Worm (Caenorhabditis elegans): ENCODE measurements around the gene C14A6.6.
"Not testable (repeated sequence)": the region's sequence is repeated elsewhere in the genome, so short reads cannot be mapped to it uniquely, and the experiment has no call there.

The C14A6.6 gene

DNA sequence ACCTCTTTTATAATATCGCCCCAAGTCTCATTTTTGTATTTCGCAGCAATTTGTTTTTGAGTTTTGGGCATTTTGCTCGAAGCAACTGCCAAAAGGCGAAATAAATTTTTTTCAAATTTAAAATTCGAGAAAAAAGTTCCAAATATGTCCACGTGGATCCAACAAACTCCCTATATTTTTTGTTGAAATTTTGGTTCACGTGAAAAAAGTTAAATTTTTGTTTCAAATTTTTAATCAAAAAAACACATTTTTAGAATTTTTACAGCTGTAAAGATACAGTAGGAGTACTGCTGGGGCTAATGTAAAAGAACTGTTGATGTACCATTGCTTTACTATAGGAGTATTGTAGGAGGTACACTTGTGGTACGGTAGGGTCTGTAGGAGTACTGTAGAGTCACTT lies at the start of gene C14A6.6:
TSS of gene C14A6.6 (minus strand) at position 101 of the 400 bp plus-strand sequence.
- TF ChIP-seq mec-3 (tag; optimal IDR thresholded peaks at IDR 0.05; ENCODE audit: borderline replicate concordance) (no peak), gmeb-2 (tag; optimal IDR thresholded peaks at IDR 0.05) (no peak), hlh-6 (tag; optimal IDR thresholded peaks at IDR 0.05) (no peak), ceh-19 (GFP tag; optimal IDR thresholded peaks at IDR 0.05) (no peak), unc-86 (tag; optimal IDR thresholded peaks at IDR 0.05) (no peak), pha-4 (tag; optimal IDR thresholded peaks at IDR 0.05) (no peak), fkh-6 (tag; optimal IDR thresholded peaks at IDR 0.05) (no peak), hlh-8 (tag; optimal IDR thresholded peaks at IDR 0.05) (no peak), tbx-2 (tag; optimal IDR thresholded peaks at IDR 0.05) (no peak), elt-2 (tag; optimal IDR thresholded peaks at IDR 0.05) (no peak), T23F11.4 (GFP tag; optimal IDR thresholded peaks at IDR 0.05) (no peak), unc-3 (GFP tag; conservative IDR thresholded peaks at IDR 0.05) (no peak), unc-3 (tag; optimal IDR thresholded peaks at IDR 0.05) (no peak), che-1 (tag; optimal IDR thresholded peaks at IDR 0.05) (no peak), pha-2 (tag; optimal IDR thresholded peaks at IDR 0.05) (no peak), ceh-22 (tag; optimal IDR thresholded peaks at IDR 0.05) (no peak)

ce11 chrV:18216784-18217183 lies 49.7 kb upstream of the C14A6.6 start, which contains the start of gene F16H6.9:
Gene F16H6.9, plus strand, starts transcription at chrV:18217084.
- TF ChIP-seq ceh-45 (GFP tag; IDR thresholded peaks at IDR 0.05); syd-9 (tag; optimal IDR thresholded peaks at IDR 0.05); ceh-6 (GFP tag; optimal IDR thresholded peaks at IDR 0.05): not testable (repeated sequence)

- not testable (repeated sequence) for TF ChIP-seq ceh-30 (tag; optimal IDR thresholded peaks at IDR 0.05); K09A11.1 (tag; optimal IDR thresholded peaks at IDR 0.05; ENCODE audit: insufficient read depth); ets-4 (tag; optimal IDR thresholded peaks at IDR 0.05)
These were observed 49.1 kb upstream of the C14A6.6 start, which contains the start of gene F16H6.8 for ce11 chrV:18216175-18216574. Gene F16H6.8, minus strand, starts transcription at chrV:18216275.

- TF ChIP-seq hlh-15 (tag; optimal IDR thresholded peaks at IDR 0.05) (no peak), T23F11.4 (GFP tag; optimal IDR thresholded peaks at IDR 0.05) (no peak), ztf-16 (tag; optimal IDR thresholded peaks at IDR 0.05) (no peak), ceh-14 (tag; optimal IDR thresholded peaks at IDR 0.05) (no peak), dmd-4 (tag; optimal IDR thresholded peaks at IDR 0.05; ENCODE audit: borderline replicate concordance) (no peak), sdc-2 (tag; optimal IDR thresholded peaks at IDR 0.05) (no peak), tbx-7 (tag; optimal IDR thresholded peaks at IDR 0.05) (no peak), hlh-8 (tag; optimal IDR thresholded peaks at IDR 0.05) (no peak), sox-4 (tag; optimal IDR thresholded peaks at IDR 0.05) (no peak), unc-42 (tag; optimal IDR thresholded peaks at IDR 0.05) (no peak), nhr-232 (tag; optimal IDR thresholded peaks at IDR 0.05) (no peak), hlh-30 (tag; optimal IDR thresholded peaks at IDR 0.05; ENCODE audit: insufficient read depth) (no peak), ceh-22 (tag; optimal IDR thresholded peaks at IDR 0.05) (no peak), mec-3 (tag; optimal IDR thresholded peaks at IDR 0.05; ENCODE audit: borderline replicate concordance) (no peak), C38D4.7 (GFP tag; optimal IDR thresholded peaks at IDR 0.05) (no peak)
These were observed 45.8 kb upstream of the C14A6.6 start for ce11 chrV:18212848-18213247.

DNA sequence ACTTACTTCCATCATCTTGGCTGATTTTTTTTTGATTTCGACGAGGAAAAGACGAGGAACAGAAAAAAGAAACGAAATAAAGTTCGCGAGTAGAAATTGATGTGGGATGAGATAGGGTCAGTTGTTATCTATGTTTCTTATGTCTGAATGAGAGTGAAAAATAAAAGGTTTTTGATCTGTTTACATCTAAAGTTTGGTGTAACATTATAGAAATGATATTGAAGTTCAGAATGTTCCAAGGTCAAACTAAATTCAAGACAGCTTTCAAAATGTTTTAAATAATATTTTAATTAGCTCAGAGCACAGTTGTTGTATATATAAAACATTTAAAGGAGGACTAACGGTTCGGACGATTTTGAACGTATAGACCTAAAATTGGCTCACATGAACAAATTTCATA lies 42.0 kb upstream of the C14A6.6 start, which contains the start of gene F16H6.7:
TSS of gene F16H6.7 (minus strand) at position 101 of the 400 bp plus-strand sequence.
- TF ChIP-seq unc-86 (tag; optimal IDR thresholded peaks at IDR 0.05): no peak
- TF ChIP-seq unc-3 (GFP tag; conservative IDR thresholded peaks at IDR 0.05): no peak
- TF ChIP-seq unc-3 (tag; optimal IDR thresholded peaks at IDR 0.05): no peak
- no peak for TF ChIP-seq ets-4 (tag; optimal IDR thresholded peaks at IDR 0.05)
- TF ChIP-seq K02D7.2 (tag; optimal IDR thresholded peaks at IDR 0.05): no peak
- no peak for TF ChIP-seq ceh-9 (tag; optimal IDR thresholded peaks at IDR 0.05)
- TF ChIP-seq hlh-6 (tag; optimal IDR thresholded peaks at IDR 0.05): no peak
- no peak for TF ChIP-seq sox-2 (GFP tag; IDR thresholded peaks at IDR 0.05)
- TF ChIP-seq F13H6.1 (tag; optimal IDR thresholded peaks at IDR 0.05): no peak
- no peak for TF ChIP-seq ztf-16 (tag; optimal IDR thresholded peaks at IDR 0.05)
- TF ChIP-seq ref-2 (tag; optimal IDR thresholded peaks at IDR 0.05): no peak
- no peak for TF ChIP-seq nhr-11 (tag; optimal IDR thresholded peaks at IDR 0.05)
- no peak for TF ChIP-seq eyg-1 (tag; optimal IDR thresholded peaks at IDR 0.05)
- no peak for TF ChIP-seq pag-3 (tag; optimal IDR thresholded peaks at IDR 0.05; ENCODE audit: borderline replicate concordance)
- TF ChIP-seq ceh-2 (tag; optimal IDR thresholded peaks at IDR 0.05): no peak

All from whole organism, late embryonic.